Worm (Caenorhabditis elegans) whole organism, L3 larva: ENCODE data around the gene klf-3.

Experiments
- R02D3.7 ChIP-seq: fragments of 150-350 bp; optimal IDR thresholded peaks from 2 replicates; lab custom pipeline; 2014; ENCODE audit warnings: missing biosample characterization, missing genetic modification characterization
- ceh-82 ChIP-seq: fragments of 150-350 bp; optimal IDR thresholded peaks from 2 replicates; lab custom pipeline; 2014; ENCODE audit warnings: missing biosample characterization, missing genetic modification characterization
- ceh-9 ChIP-seq: sonication (generic microtip); optimal IDR thresholded peaks from 2 replicates; lab custom pipeline; 2018; ENCODE audit warnings: missing biosample characterization, missing genetic modification characterization
- fkh-10 ChIP-seq: sonication (generic microtip); optimal IDR thresholded peaks from 2 replicates; lab custom pipeline; 2017; ENCODE audit warnings: missing biosample characterization, missing genetic modification reagents, missing genetic modification characterization
- fos-1 ChIP-seq: fragments of 150-350 bp; optimal IDR thresholded peaks from 2 replicates; lab custom pipeline; 2014; ENCODE audit warnings: missing biosample characterization, missing genetic modification characterization
- lin-39 ChIP-seq: fragments of 150-350 bp; optimal IDR thresholded peaks from 2 replicates; lab custom pipeline; 2018; ENCODE audit warnings: missing biosample characterization, missing genetic modification reagents, missing genetic modification characterization
- mdl-1 ChIP-seq: fragments of 150-350 bp; optimal IDR thresholded peaks from 2 replicates; lab custom pipeline; 2014; ENCODE audit warnings: missing biosample characterization, missing genetic modification characterization
- nhr-12 ChIP-seq: fragments of 150-350 bp; optimal IDR thresholded peaks from 2 replicates; lab custom pipeline; 2014; ENCODE audit warnings: missing biosample characterization, missing genetic modification characterization
- nhr-67 ChIP-seq: fragments of 150-350 bp; optimal IDR thresholded peaks from 2 replicates; lab custom pipeline; 2014; ENCODE audit warnings: missing biosample characterization, missing genetic modification characterization
- nhr-77 ChIP-seq: fragments of 150-350 bp; optimal IDR thresholded peaks from 2 replicates; lab custom pipeline; 2014; ENCODE audit warnings: missing biosample characterization, missing genetic modification characterization
- sea-2 ChIP-seq: fragments of 150-350 bp; sonication (generic microtip); optimal IDR thresholded peaks from 4 replicates; lab custom pipeline; 2014; ENCODE audit warnings: missing biosample characterization, missing genetic modification reagents, missing genetic modification characterization
- skn-1 ChIP-seq: fragments of 150-350 bp; optimal IDR thresholded peaks from 2 replicates; lab custom pipeline; 2014; ENCODE audit warnings: missing biosample characterization, missing genetic modification characterization
- unc-62 ChIP-seq: fragments of 150-350 bp; sonication (generic microtip); optimal IDR thresholded peaks from 4 replicates; lab custom pipeline; 2014; ENCODE audit warnings: missing biosample characterization, missing genetic modification reagents, missing genetic modification characterization
- zag-1 ChIP-seq: fragments of 150-350 bp; optimal IDR thresholded peaks from 2 replicates; lab custom pipeline; 2014; ENCODE audit warnings: missing biosample characterization, missing genetic modification characterization

DNA sequence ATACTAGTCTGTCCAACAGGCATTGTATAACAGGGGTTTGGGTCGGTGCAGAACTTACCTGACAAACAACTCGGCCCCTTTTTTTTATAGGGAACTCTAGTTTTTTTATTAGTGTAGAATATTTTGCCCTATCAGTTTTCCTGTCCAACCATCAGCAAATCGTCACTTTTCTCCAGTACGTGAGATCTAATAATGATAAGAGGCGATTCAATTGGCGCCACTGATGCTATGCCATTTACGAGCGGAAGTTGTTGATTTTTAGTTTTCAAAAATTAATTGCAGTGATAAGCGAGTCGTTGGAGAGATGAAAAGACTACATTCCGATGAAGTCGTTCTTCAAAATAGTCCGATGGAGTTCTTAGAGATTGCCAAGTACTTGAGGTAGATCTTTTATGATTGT lies 11.7 kb downstream of the klf-3 start:
- TF ChIP-seq nhr-67 (tag; lab: Kevin White, UChicago) (no peak), nhr-12 (no peak), ceh-9 (tag; lab: Kevin White, UChicago) (no peak), lin-39 (tag; lab: Kevin White, UChicago) (no peak), mdl-1 (tag; lab: Kevin White, UChicago) (no peak), zag-1 (tag; lab: Kevin White, UChicago) (no peak), skn-1 (no peak), nhr-77 (tag; lab: Kevin White, UChicago) (no peak), sea-2 (GFP tag; lab: Kevin White, UChicago) (no peak), unc-62 (GFP tag; lab: Kevin White, UChicago) (no peak), fos-1 (tag; lab: Kevin White, UChicago) (no peak), ceh-82 (tag; lab: Kevin White, UChicago) (no peak), R02D3.7 (no peak), fkh-10 (no peak)
